Fruit fly (Drosophila melanogaster): ENCODE data around the gene Zw.

Zw gene

DNA sequence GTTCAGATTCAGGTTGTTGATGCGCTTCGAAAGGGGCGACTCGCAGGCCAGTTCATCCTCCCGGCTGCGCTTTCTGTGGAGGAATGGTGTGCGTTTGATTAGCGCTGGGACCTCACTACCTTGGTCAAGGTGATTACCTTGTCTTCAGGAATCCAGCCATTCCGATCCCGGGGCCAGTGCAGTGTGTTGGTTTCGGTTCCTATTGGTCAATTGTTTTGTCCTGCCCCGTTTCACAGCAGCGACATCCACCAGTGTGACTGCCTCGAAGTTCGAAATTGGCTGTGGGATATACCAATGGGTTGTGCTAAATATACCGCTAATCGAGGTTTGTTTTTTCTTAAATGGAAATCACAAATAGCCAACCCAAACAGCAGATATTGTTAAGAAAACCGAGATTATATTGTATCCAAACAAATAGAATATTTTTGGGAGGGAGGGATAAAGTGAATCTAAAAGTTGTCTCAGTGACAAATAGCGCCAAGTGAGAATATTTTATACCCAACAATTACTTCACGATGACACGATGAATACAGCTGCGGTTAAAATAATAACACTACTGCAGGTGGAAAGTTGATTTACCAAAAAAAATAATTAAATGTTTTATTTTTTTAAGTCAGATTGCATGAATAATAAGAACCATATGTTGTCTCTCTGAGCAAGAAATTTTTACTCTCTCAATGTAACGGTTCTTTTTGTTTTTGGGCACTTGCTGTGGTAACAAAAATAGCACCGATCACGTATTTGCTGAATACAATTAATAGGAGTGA lies 27.9 kb downstream of the Zw start, which contains the start of gene CG14229:
TSS of gene CG14229 (minus strand) at position 459 of the 767 bp plus-strand sequence.
- TF ChIP-seq pad (GFP tag; optimal IDR thresholded peaks at IDR 0.05) (no peak), CG7045 (GFP tag; optimal IDR thresholded peaks at IDR 0.05) (no peak), CG11617 (GFP tag; optimal IDR thresholded peaks at IDR 0.05) (peak; percentile 9), CG14711 (tag; optimal IDR thresholded peaks at IDR 0.05) (peak; percentile 45)

DNA sequence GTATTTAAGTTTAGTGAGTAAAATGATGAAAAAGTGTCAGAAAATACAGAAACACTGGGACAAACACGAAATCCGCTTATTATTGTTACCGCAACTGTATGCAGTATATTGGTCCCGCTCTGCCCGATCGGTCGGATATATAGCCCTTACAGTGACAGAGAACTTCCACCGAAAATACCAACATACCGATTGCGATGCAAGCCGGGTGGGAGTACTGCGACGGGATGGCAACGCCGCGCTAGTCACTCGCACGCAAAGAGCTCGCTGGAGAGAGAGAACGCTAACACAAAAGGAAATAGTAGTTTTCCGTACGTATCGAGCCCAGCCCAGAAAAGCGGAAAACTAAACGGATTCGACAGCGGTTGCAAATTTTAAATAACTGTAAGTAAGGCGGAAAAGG lies 29.8 kb downstream of the Zw start, which contains the start of gene Cdc42:
TSS of gene Cdc42 (plus strand) at position 247 of the 400 bp plus-strand sequence.
- TF ChIP-seq CG11617 (GFP tag; optimal IDR thresholded peaks at IDR 0.05) (no peak), CG1620 (GFP tag; optimal IDR thresholded peaks at IDR 0.05) (peak; percentile 7), CG14711 (tag; optimal IDR thresholded peaks at IDR 0.05) (peak; percentile 1), CG7101 (tag; optimal IDR thresholded peaks at IDR 0.05) (peak; percentile 15)

DNA sequence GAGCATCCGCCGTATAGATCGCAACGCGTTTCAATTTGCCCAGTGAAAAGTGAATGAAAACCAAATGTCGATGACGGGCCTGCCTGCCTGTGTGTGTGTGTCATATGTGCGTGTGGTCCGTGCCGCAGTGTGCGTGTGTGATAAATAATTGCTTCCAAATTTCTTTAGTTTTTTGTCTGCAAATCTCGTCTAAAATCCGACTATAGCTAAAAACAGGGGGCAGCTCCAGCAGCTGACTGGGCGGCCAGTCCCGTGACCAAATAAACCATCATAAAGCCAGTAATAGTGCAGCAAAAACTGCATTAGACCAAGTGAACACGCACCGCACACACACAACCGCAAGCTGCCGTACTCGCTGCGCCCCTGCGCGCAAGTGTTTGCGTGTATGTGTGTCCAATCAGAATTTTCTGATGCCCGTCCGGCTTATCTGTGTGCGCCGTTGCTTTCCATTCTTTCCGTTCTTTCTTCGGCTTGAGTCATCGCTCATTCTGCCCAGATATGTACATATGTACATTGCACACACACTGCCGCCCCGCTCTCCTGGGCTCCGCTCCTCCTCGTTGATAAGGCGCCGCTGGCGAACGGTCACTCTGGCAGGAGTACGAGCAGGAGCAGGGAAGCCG lies 30.3 kb downstream of the Zw start:
- TF ChIP-seq pad (GFP tag; optimal IDR thresholded peaks at IDR 0.05) (peak; percentile 53), CG7045 (GFP tag; optimal IDR thresholded peaks at IDR 0.05) (no peak), CG11617 (GFP tag; optimal IDR thresholded peaks at IDR 0.05) (no peak), CG1620 (GFP tag; optimal IDR thresholded peaks at IDR 0.05) (peak; percentile 18), Clk (GFP tag; optimal IDR thresholded peaks at IDR 0.05) (no peak), CG5204 (GFP tag; optimal IDR thresholded peaks at IDR 0.05) (no peak), CG7101 (tag; optimal IDR thresholded peaks at IDR 0.05) (peak; percentile 27), toe (GFP tag; optimal IDR thresholded peaks at IDR 0.05) (no peak), Mnt (GFP tag; optimal IDR thresholded peaks at IDR 0.05) (no peak), ovo (GFP tag; optimal IDR thresholded peaks at IDR 0.05) (peak; percentile 66), tj (GFP tag; optimal IDR thresholded peaks at IDR 0.05) (no peak), cic (GFP tag; optimal IDR thresholded peaks at IDR 0.05) (no peak), CG12768 (GFP tag; optimal IDR thresholded peaks at IDR 0.05) (no peak), bab1 (GFP tag; optimal IDR thresholded peaks at IDR 0.05) (no peak), Hr96 (GFP tag; optimal IDR thresholded peaks at IDR 0.05) (no peak), CG14711 (tag; optimal IDR thresholded peaks at IDR 0.05) (no peak)

dm6 chrX:19701611-19702010 lies 34.6 kb downstream of the Zw start, which contains the start of gene Tcs4:
Tcs4 (minus strand) TSS chrX:19701755.
- TF ChIP-seq CG11617 (GFP tag; optimal IDR thresholded peaks at IDR 0.05) = peak; percentile 23
- no peak for TF ChIP-seq cic (GFP tag; optimal IDR thresholded peaks at IDR 0.05)
- no peak for TF ChIP-seq CG14711 (tag; optimal IDR thresholded peaks at IDR 0.05)
- TF ChIP-seq tj (GFP tag; optimal IDR thresholded peaks at IDR 0.05) = no peak
- no peak for TF ChIP-seq kay (GFP tag; ENCODE audit: borderline replicate concordance)
- TF ChIP-seq Mnt (GFP tag; optimal IDR thresholded peaks at IDR 0.05) = peak; percentile 29
- no peak for TF ChIP-seq toe (GFP tag; optimal IDR thresholded peaks at IDR 0.05)
- no peak for TF ChIP-seq ovo (GFP tag; optimal IDR thresholded peaks at IDR 0.05)
- peak; percentile 71 for TF ChIP-seq bab1 (GFP tag; optimal IDR thresholded peaks at IDR 0.05)
- no peak for TF ChIP-seq Hr96 (GFP tag; optimal IDR thresholded peaks at IDR 0.05)
- no peak for TF ChIP-seq CG5204 (GFP tag; optimal IDR thresholded peaks at IDR 0.05)

DNA sequence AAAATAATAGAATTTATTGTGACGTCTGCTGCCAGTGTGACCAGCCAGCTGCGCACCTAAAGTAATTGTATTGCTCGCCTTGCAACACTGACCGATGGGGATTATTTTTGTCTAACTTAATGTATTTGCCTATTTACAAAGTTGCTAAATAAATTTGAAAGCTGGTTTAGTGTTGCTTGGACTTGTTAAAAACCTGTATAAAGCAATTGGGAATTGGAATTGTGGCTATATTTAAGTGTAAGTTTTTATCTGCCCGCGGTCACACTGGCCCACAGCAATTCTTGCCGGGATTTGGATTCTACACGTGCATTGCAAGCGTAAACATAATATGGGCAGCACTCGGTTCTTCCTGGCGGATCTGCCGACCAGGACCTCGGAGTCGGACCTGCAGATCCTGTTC lies 37.0 kb downstream of the Zw start, which contains the start of the genes CG14230 and CG14232:
TSS of gene CG14230 (plus strand) at position 94 of the 400 bp plus-strand sequence.
TSS of gene CG14232 (minus strand) at position 177 of the 400 bp plus-strand sequence.
- TF ChIP-seq CG12768 (GFP tag; optimal IDR thresholded peaks at IDR 0.05) = no peak
- TF ChIP-seq pad (GFP tag; optimal IDR thresholded peaks at IDR 0.05) = peak; percentile 18
- TF ChIP-seq Mnt (GFP tag; optimal IDR thresholded peaks at IDR 0.05) = peak; percentile 96
- no peak for TF ChIP-seq toe (GFP tag; optimal IDR thresholded peaks at IDR 0.05)
- no peak for TF ChIP-seq tj (GFP tag; optimal IDR thresholded peaks at IDR 0.05)
- no peak for TF ChIP-seq kay (GFP tag; ENCODE audit: borderline replicate concordance)
- no peak for TF ChIP-seq cnc (optimal IDR thresholded peaks at IDR 0.05)
- TF ChIP-seq CG14711 (tag; optimal IDR thresholded peaks at IDR 0.05) = peak; percentile 50
- no peak for TF ChIP-seq CG7045 (GFP tag; optimal IDR thresholded peaks at IDR 0.05)
- TF ChIP-seq Hr96 (GFP tag; optimal IDR thresholded peaks at IDR 0.05) = no peak
- peak; percentile 55 for TF ChIP-seq CG1620 (GFP tag; optimal IDR thresholded peaks at IDR 0.05)
- TF ChIP-seq Clk (GFP tag; optimal IDR thresholded peaks at IDR 0.05) = no peak
- TF ChIP-seq CG33017 (tag; optimal IDR thresholded peaks at IDR 0.05) = peak; percentile 10
- TF ChIP-seq CG7101 (tag; optimal IDR thresholded peaks at IDR 0.05) = peak; percentile 55
- peak; percentile 37 for TF ChIP-seq bab1 (GFP tag; optimal IDR thresholded peaks at IDR 0.05)
- no peak for TF ChIP-seq CG5204 (GFP tag; optimal IDR thresholded peaks at IDR 0.05)
- no peak for TF ChIP-seq ovo (GFP tag; optimal IDR thresholded peaks at IDR 0.05)
- no peak for TF ChIP-seq CG11617 (GFP tag; optimal IDR thresholded peaks at IDR 0.05)
- no peak for TF ChIP-seq cic (GFP tag; optimal IDR thresholded peaks at IDR 0.05)
- peak; percentile 51 for TF ChIP-seq Crg-1 (GFP tag; optimal IDR thresholded peaks at IDR 0.05)

DNA sequence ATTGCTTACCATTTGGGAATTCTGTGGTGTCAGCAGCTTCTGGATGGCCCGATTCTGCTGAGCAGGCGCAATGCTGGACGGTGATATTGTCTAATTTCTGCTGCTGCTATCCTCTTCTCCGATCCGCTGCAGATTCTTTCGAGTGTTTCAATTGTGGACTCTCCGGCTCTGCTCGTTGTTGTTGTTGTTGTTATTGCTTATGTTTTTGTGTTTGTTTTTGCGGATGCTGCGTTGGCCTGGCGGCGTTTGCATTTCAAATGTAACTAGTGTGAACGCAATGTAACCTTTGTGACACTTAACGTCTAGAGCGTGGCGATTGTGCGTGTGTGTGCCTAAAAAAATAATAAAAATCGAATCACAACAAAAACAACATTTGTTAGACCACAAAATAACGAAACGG lies 44.9 kb downstream of the Zw start:
- TF ChIP-seq Hr96 (GFP tag; optimal IDR thresholded peaks at IDR 0.05) = no peak
- peak; percentile 75 for TF ChIP-seq tj (GFP tag; optimal IDR thresholded peaks at IDR 0.05)
- TF ChIP-seq CG1620 (GFP tag; optimal IDR thresholded peaks at IDR 0.05) = no peak
